Fruit fly (Drosophila melanogaster): ENCODE measurements at regions not wholly inside any gene's neighbourhood (a gene's known extent, or its start where the extent isn't known, plus 50 kb on each side); places are given as distances from the start of the nearest gene placed in this dataset.

dm6 chr3L:10337574-10337973 is 64.6 kb downstream of the Or67d start (continued):
- peak; percentile 52 for TF ChIP-seq lab (GFP tag; optimal IDR thresholded peaks at IDR 0.05)
- no peak for TF ChIP-seq sens-2 (GFP tag; IDR thresholded peaks at IDR 0.05)
- TF ChIP-seq unpg (GFP tag; optimal IDR thresholded peaks at IDR 0.05) = peak; percentile 39
- TF ChIP-seq CG10147 (GFP tag; optimal IDR thresholded peaks at IDR 0.05) = peak; percentile 7
- peak; percentile 22 for TF ChIP-seq nau (GFP tag; optimal IDR thresholded peaks at IDR 0.05)
- TF ChIP-seq gem (tag; optimal IDR thresholded peaks at IDR 0.05) = peak; percentile 63
- TF ChIP-seq CG1603 (tag; optimal IDR thresholded peaks at IDR 0.05) = peak; percentile 16
- TF ChIP-seq odd (GFP tag; optimal IDR thresholded peaks at IDR 0.05) = peak; percentile 20
- TF ChIP-seq otp (GFP tag; IDR thresholded peaks at IDR 0.05) = no peak
- no peak for TF ChIP-seq Pdp1 (GFP tag; optimal IDR thresholded peaks at IDR 0.05)
- peak; percentile 22 for TF ChIP-seq CG14710 (tag; optimal IDR thresholded peaks at IDR 0.05)
- TF ChIP-seq CG2116 (GFP tag; optimal IDR thresholded peaks at IDR 0.05) = peak; percentile 4
- TF ChIP-seq CG4820 (GFP tag; optimal IDR thresholded peaks at IDR 0.05) = peak; percentile 42
- TF ChIP-seq Oli (tag; optimal IDR thresholded peaks at IDR 0.05) = peak; percentile 73
- TF ChIP-seq sisA (GFP tag; IDR thresholded peaks at IDR 0.05) = 0 out of 2 replicates have a peak, but pooled peaks have one; percentile 28
- TF ChIP-seq row (GFP tag; IDR thresholded peaks at IDR 0.05) = peak; percentile 66
- 0 out of 2 replicates have a peak, but pooled peaks have one; percentile 16 for TF ChIP-seq CG9215 (GFP tag; IDR thresholded peaks at IDR 0.05)
- TF ChIP-seq Chrac-16 (GFP tag; optimal IDR thresholded peaks at IDR 0.05) = peak; percentile 27
- 0 out of 3 replicates have a peak, but pooled peaks have one; percentile 17 for TF ChIP-seq Aef1 (GFP tag; IDR thresholded peaks at IDR 0.05)
- no peak for TF ChIP-seq CG31365 (tag; optimal IDR thresholded peaks at IDR 0.05)
- peak; percentile 43 for TF ChIP-seq Camta (GFP tag; optimal IDR thresholded peaks at IDR 0.05)
- peak; percentile 32 for TF ChIP-seq CG12219 (GFP tag; optimal IDR thresholded peaks at IDR 0.05)
- no peak for TF ChIP-seq klu (GFP tag; IDR thresholded peaks at IDR 0.05)
- peak in 1 of 3 experiments; percentile 65 for TF ChIP-seq lola (GFP tag; optimal IDR thresholded peaks at IDR 0.05)
- peak; percentile 49 for TF ChIP-seq CG17385 (GFP tag; optimal IDR thresholded peaks at IDR 0.05)
- no peak for TF ChIP-seq zfh2 (GFP tag; optimal IDR thresholded peaks at IDR 0.05)
- TF ChIP-seq CG13775 (GFP tag; optimal IDR thresholded peaks at IDR 0.05) = peak; percentile 44
- peak; percentile 82 for TF ChIP-seq sens (GFP tag)
- TF ChIP-seq Usf (GFP tag; optimal IDR thresholded peaks at IDR 0.05) = peak; percentile 1
- no peak; the same call in 1 of the 2 replicates for TF ChIP-seq Ptx1 (GFP tag; IDR thresholded peaks at IDR 0.05)
- peak; percentile 19; the same call in 1 of the 2 replicates for TF ChIP-seq seq (GFP tag; IDR thresholded peaks at IDR 0.05)
- peak; percentile 52 for TF ChIP-seq Ssrp (tag; optimal IDR thresholded peaks at IDR 0.05)
- TF ChIP-seq ind (GFP tag; optimal IDR thresholded peaks at IDR 0.05) = peak; percentile 17
- TF ChIP-seq Nf-YB (GFP tag; optimal IDR thresholded peaks at IDR 0.05) = peak; percentile 17
- peak; percentile 30 for TF ChIP-seq CG18619 (GFP tag; optimal IDR thresholded peaks at IDR 0.05)
- TF ChIP-seq org-1 (GFP tag; optimal IDR thresholded peaks at IDR 0.05) = peak; percentile 6
- TF ChIP-seq CG11696 (GFP tag; IDR thresholded peaks at IDR 0.05) = peak; percentile 79
- TF ChIP-seq Sox100B (GFP tag; optimal IDR thresholded peaks at IDR 0.05) = peak; percentile 58
- no peak for TF ChIP-seq Spps (tag; optimal IDR thresholded peaks at IDR 0.05)
- peak; percentile 45; the same call in 1 of the 2 replicates for TF ChIP-seq wor (GFP tag; IDR thresholded peaks at IDR 0.05)
- peak; percentile 51 for TF ChIP-seq tio (GFP tag; optimal IDR thresholded peaks at IDR 0.05)
- no peak for TF ChIP-seq pan (optimal IDR thresholded peaks at IDR 0.05)
- TF ChIP-seq pan (GFP tag; optimal IDR thresholded peaks at IDR 0.05 in 1 of 2, IDR thresholded peaks at IDR 0.05 in 1 of 2) = no peak
- TF ChIP-seq CG12942 (GFP tag; optimal IDR thresholded peaks at IDR 0.05) = peak; percentile 3
- TF ChIP-seq HmgZ (tag; optimal IDR thresholded peaks at IDR 0.05) = no peak
- TF ChIP-seq CG14441 (GFP tag; IDR thresholded peaks at IDR 0.05) = peak; percentile 24; the same call in 1 of the 2 replicates
- no peak for TF ChIP-seq chinmo (GFP tag; IDR thresholded peaks at IDR 0.05; ENCODE audit: partially characterized antibody)
- TF ChIP-seq CG9727 (GFP tag; optimal IDR thresholded peaks at IDR 0.05) = peak; percentile 46
- peak; percentile 32 to 34 for TF ChIP-seq chif (GFP tag; optimal IDR thresholded peaks at IDR 0.05)
- TF ChIP-seq sima (GFP tag; optimal IDR thresholded peaks at IDR 0.05) = no peak
- peak; percentile 5 for TF ChIP-seq Six4 (GFP tag; optimal IDR thresholded peaks at IDR 0.05)
